Worm (Caenorhabditis elegans) whole organism, L4 larva: ENCODE data around the gene lgc-10.

ENCODE experiments used
- ZK546.5 ChIP-seq, 2 experiments: sonication (generic microtip); optimal IDR thresholded peaks; 2 replicates each; lab custom pipeline; 2017; ENCODE audit warnings: missing biosample characterization in 2 of 2, missing genetic modification characterization in 2 of 2
- fos-1 ChIP-seq: fragments of 150-350 bp; optimal IDR thresholded peaks from 2 replicates; lab custom pipeline; 2014; ENCODE audit warnings: missing biosample characterization, missing genetic modification characterization
- madf-9 ChIP-seq: fragments of 200-800 bp; sonication (Bioruptor generic); conservative IDR thresholded peaks from 2 replicates; pipeline ENCODE4 v1.3.6; 2022; ENCODE audit warnings: missing genetic modification reagents, missing genetic modification characterization, missing compliant biosample characterization
- snpc-4 ChIP-seq: fragments of 150-350 bp; optimal IDR thresholded peaks from 2 replicates; lab custom pipeline; 2014; ENCODE audit warnings: missing biosample characterization, missing genetic modification characterization

- TF ChIP-seq ZK546.5 (tag; optimal IDR thresholded peaks at IDR 0.05; lab: Kevin White, UChicago) (no peak), madf-9 (GFP tag; lab: Robert Waterston, UW) (no peak), fos-1 (tag; lab: Kevin White, UChicago) (no peak), snpc-4 (tag; lab: Kevin White, UChicago) (no peak)
Observed at ce11 chrIV:6502725-6503124, 45.4 kb upstream of the lgc-10 start.
